Worm (Caenorhabditis elegans): ENCODE measurements around the gene ttc-37.

Gene ttc-37

DNA sequence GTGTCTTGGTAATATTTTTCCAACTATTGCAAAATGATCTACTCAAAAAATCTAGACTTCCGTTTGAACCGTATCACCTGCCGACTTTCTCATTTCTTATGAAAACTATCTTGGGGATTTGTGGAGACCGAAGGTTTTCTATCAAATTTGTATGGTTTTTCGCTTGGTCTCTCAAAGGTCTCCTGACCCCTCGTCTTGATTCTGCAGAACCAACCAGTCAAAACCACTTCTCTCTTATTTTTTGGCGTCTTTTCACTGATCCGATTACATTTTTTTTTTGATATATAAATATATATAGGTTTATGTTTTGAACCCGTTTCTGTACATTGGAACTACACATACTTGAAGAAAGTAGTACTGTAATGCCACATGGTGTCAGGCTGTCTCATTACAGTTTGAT lies 21.4 kb downstream of the ttc-37 start:
- TF ChIP-seq dve-1 (tag; optimal IDR thresholded peaks at IDR 0.05): no peak
- no peak for TF ChIP-seq ceh-22 (tag; optimal IDR thresholded peaks at IDR 0.05)
- no peak for TF ChIP-seq pax-1 (tag; optimal IDR thresholded peaks at IDR 0.05)
- no peak for TF ChIP-seq K02D7.2 (tag; optimal IDR thresholded peaks at IDR 0.05)
- no peak for TF ChIP-seq pag-3 (tag; optimal IDR thresholded peaks at IDR 0.05; ENCODE audit: borderline replicate concordance)
- TF ChIP-seq hlh-30 (tag; optimal IDR thresholded peaks at IDR 0.05; ENCODE audit: insufficient read depth): no peak
- TF ChIP-seq hlh-15 (tag; optimal IDR thresholded peaks at IDR 0.05): no peak
- no peak for TF ChIP-seq ama-1 (optimal IDR thresholded peaks at IDR 0.05)
- TF ChIP-seq sox-2 (GFP tag; IDR thresholded peaks at IDR 0.05): no peak
- no peak for TF ChIP-seq sdc-2 (tag; optimal IDR thresholded peaks at IDR 0.05)
- no peak for TF ChIP-seq fkh-10 (GFP tag; optimal IDR thresholded peaks at IDR 0.05)
- no peak for TF ChIP-seq tbx-2 (tag; optimal IDR thresholded peaks at IDR 0.05)
- TF ChIP-seq zip-5 (tag; optimal IDR thresholded peaks at IDR 0.05): no peak
- TF ChIP-seq ztf-16 (tag; optimal IDR thresholded peaks at IDR 0.05): no peak
- no peak for TF ChIP-seq gmeb-2 (tag; optimal IDR thresholded peaks at IDR 0.05)
- no peak for TF ChIP-seq ceh-45 (GFP tag; IDR thresholded peaks at IDR 0.05)
- TF ChIP-seq lin-11 (tag; optimal IDR thresholded peaks at IDR 0.05): no peak

ce11 chrV:5228513-5228912 lies 24.2 kb downstream of the ttc-37 start:
- TF ChIP-seq ceh-6 (GFP tag; optimal IDR thresholded peaks at IDR 0.05): no peak
- TF ChIP-seq gmeb-2 (tag; optimal IDR thresholded peaks at IDR 0.05): no peak
- TF ChIP-seq pha-2 (tag; optimal IDR thresholded peaks at IDR 0.05): no peak
- TF ChIP-seq dmd-4 (tag; optimal IDR thresholded peaks at IDR 0.05; ENCODE audit: borderline replicate concordance): no peak
- no peak for TF ChIP-seq ceh-31 (tag; optimal IDR thresholded peaks at IDR 0.05)
- TF ChIP-seq tbx-2 (tag; optimal IDR thresholded peaks at IDR 0.05): no peak
- no peak for TF ChIP-seq ceh-30 (tag; optimal IDR thresholded peaks at IDR 0.05)
- TF ChIP-seq sox-2 (GFP tag; IDR thresholded peaks at IDR 0.05): no peak
- TF ChIP-seq fkh-10 (GFP tag; optimal IDR thresholded peaks at IDR 0.05): no peak
- no peak for TF ChIP-seq nfya-1 (tag; optimal IDR thresholded peaks at IDR 0.05)
- TF ChIP-seq elt-2 (tag; optimal IDR thresholded peaks at IDR 0.05): no peak
- no peak for TF ChIP-seq K02D7.2 (tag; optimal IDR thresholded peaks at IDR 0.05)
- TF ChIP-seq tbx-7 (tag; optimal IDR thresholded peaks at IDR 0.05): no peak
- TF ChIP-seq syd-9 (tag; optimal IDR thresholded peaks at IDR 0.05): no peak
- no peak for TF ChIP-seq lim-6 (tag; optimal IDR thresholded peaks at IDR 0.05)
- TF ChIP-seq T23F11.4 (GFP tag; optimal IDR thresholded peaks at IDR 0.05): no peak
- no peak for TF ChIP-seq fkh-6 (tag; optimal IDR thresholded peaks at IDR 0.05)

- TF ChIP-seq pat-9 (tag; optimal IDR thresholded peaks at IDR 0.05): no peak
- TF ChIP-seq lim-6 (tag; optimal IDR thresholded peaks at IDR 0.05): no peak
- no peak for TF ChIP-seq ceh-2 (tag; optimal IDR thresholded peaks at IDR 0.05)
- TF ChIP-seq tbx-7 (tag; optimal IDR thresholded peaks at IDR 0.05): no peak
- no peak for TF ChIP-seq sox-4 (tag; optimal IDR thresholded peaks at IDR 0.05)
- TF ChIP-seq ceh-48 (tag; optimal IDR thresholded peaks at IDR 0.05): no peak
- no peak for TF ChIP-seq unc-3 (GFP tag; conservative IDR thresholded peaks at IDR 0.05)
- TF ChIP-seq unc-3 (tag; optimal IDR thresholded peaks at IDR 0.05): no peak
- TF ChIP-seq zip-5 (tag; optimal IDR thresholded peaks at IDR 0.05): no peak
- TF ChIP-seq ztf-16 (tag; optimal IDR thresholded peaks at IDR 0.05): no peak
- TF ChIP-seq ceh-19 (GFP tag; optimal IDR thresholded peaks at IDR 0.05): no peak
- no peak for TF ChIP-seq hlh-8 (tag; optimal IDR thresholded peaks at IDR 0.05)
- TF ChIP-seq ceh-14 (tag; optimal IDR thresholded peaks at IDR 0.05): no peak
- no peak for TF ChIP-seq hlh-15 (tag; optimal IDR thresholded peaks at IDR 0.05)
- TF ChIP-seq pqm-1 (tag; optimal IDR thresholded peaks at IDR 0.05): no peak
- TF ChIP-seq ceh-34 (tag; optimal IDR thresholded peaks at IDR 0.05): no peak
Measured at ce11 chrV:5233777-5234176, 29.5 kb downstream of the ttc-37 start, which contains the start of gene cest-32. cest-32 (minus strand) TSS chrV:5233891.

Data from whole organism, late embryonic.